Fruit fly (Drosophila melanogaster): ENCODE results near the gene CG46394.
A peak's percentile ranks its signal among the peaks of the same experiment; 100 is the strongest.
"Not testable (repeated sequence)": the region's sequence is repeated elsewhere in the genome, so short reads cannot be mapped to it uniquely, and the experiment has no call there.

Gene CG46394

dm6 chr3L:11577395-11577794, 22.8 kb upstream of the CG46394 start, which contains the start of gene CG33271:
TSS of gene CG33271 (minus strand) at chr3L:11577495.
- no peak for TF ChIP-seq CG17801 (GFP tag; optimal IDR thresholded peaks at IDR 0.05; ENCODE audit: partially characterized antibody)

- no peak for TF ChIP-seq CG17801 (GFP tag; optimal IDR thresholded peaks at IDR 0.05; ENCODE audit: partially characterized antibody)
Observed at dm6 chr3L:11578211-11578673, 21.9 kb upstream of the CG46394 start, which contains the start of gene CG33270. TSS of gene CG33270 (minus strand) at chr3L:11578623.

dm6 chr3L:11578847-11579246, 21.3 kb upstream of the CG46394 start:
- TF ChIP-seq CG17801 (GFP tag; optimal IDR thresholded peaks at IDR 0.05; ENCODE audit: partially characterized antibody) = no peak

dm6 chr3L:11579919-11580318, 20.3 kb upstream of the CG46394 start, which contains the start of gene CG43390:
TSS of gene CG43390 (minus strand) at chr3L:11579950.
- no peak for TF ChIP-seq CG17801 (GFP tag; optimal IDR thresholded peaks at IDR 0.05; ENCODE audit: partially characterized antibody)

- TF ChIP-seq CG17801 (GFP tag; optimal IDR thresholded peaks at IDR 0.05; ENCODE audit: partially characterized antibody) = no peak
Observed at dm6 chr3L:11580919-11581318, 19.3 kb upstream of the CG46394 start, which contains the start of gene CG43391. TSS of gene CG43391 (minus strand) at chr3L:11581019.

- no peak for TF ChIP-seq CG17801 (GFP tag; optimal IDR thresholded peaks at IDR 0.05; ENCODE audit: partially characterized antibody)
Observed at dm6 chr3L:11582097-11582496, 18.1 kb upstream of the CG46394 start, which contains the start of gene CG33269. TSS of gene CG33269 (minus strand) at chr3L:11582197.

- no peak for TF ChIP-seq CG17801 (GFP tag; optimal IDR thresholded peaks at IDR 0.05; ENCODE audit: partially characterized antibody)
Observed at dm6 chr3L:11583964-11584363, 16.2 kb upstream of the CG46394 start, which contains the start of gene CG32086. TSS of gene CG32086 (minus strand) at chr3L:11584064.

- no peak for TF ChIP-seq CG17801 (GFP tag; optimal IDR thresholded peaks at IDR 0.05; ENCODE audit: partially characterized antibody)
Observed at dm6 chr3L:11586794-11587462, 13.2 kb upstream of the CG46394 start.

dm6 chr3L:11587720-11588580, 12.2 kb upstream of the CG46394 start, which contains the start of gene rt:
TSS of gene rt (minus strand) at chr3L:11587770.
- TF ChIP-seq CG17801 (GFP tag; optimal IDR thresholded peaks at IDR 0.05; ENCODE audit: partially characterized antibody) = peak; percentile 27

- no peak for TF ChIP-seq CG17801 (GFP tag; optimal IDR thresholded peaks at IDR 0.05; ENCODE audit: partially characterized antibody)
Observed at dm6 chr3L:11588594-11588993, 11.6 kb upstream of the CG46394 start.

dm6 chr3L:11589395-11589794, 10.8 kb upstream of the CG46394 start, which contains the start of gene CG7377:
TSS of gene CG7377 (plus strand) at chr3L:11589695.
- not testable (repeated sequence) for TF ChIP-seq CG17801 (GFP tag; optimal IDR thresholded peaks at IDR 0.05; ENCODE audit: partially characterized antibody)

- TF ChIP-seq CG17801 (GFP tag; optimal IDR thresholded peaks at IDR 0.05; ENCODE audit: partially characterized antibody) = no peak
Observed at dm6 chr3L:11591131-11591530, 9.0 kb upstream of the CG46394 start, which contains the start of gene CG33268. TSS of gene CG33268 (minus strand) at chr3L:11591231.

- TF ChIP-seq CG17801 (GFP tag; optimal IDR thresholded peaks at IDR 0.05; ENCODE audit: partially characterized antibody) = no peak
Observed at dm6 chr3L:11591803-11592202, 8.4 kb upstream of the CG46394 start.

- no peak for TF ChIP-seq CG17801 (GFP tag; optimal IDR thresholded peaks at IDR 0.05; ENCODE audit: partially characterized antibody)
Observed at dm6 chr3L:11593778-11594177, 6.4 kb upstream of the CG46394 start.

- no peak for TF ChIP-seq CG17801 (GFP tag; optimal IDR thresholded peaks at IDR 0.05; ENCODE audit: partially characterized antibody)
Observed at dm6 chr3L:11596585-11597252, 3.5 kb upstream of the CG46394 start, which contains the start of gene CG7368. TSS of gene CG7368 (plus strand) at chr3L:11597202.

Data from ovary, adult (tissue).